Worm (Caenorhabditis elegans) whole organism, L1 larva: ENCODE data around the gene W10G11.19.
A peak's percentile ranks its signal among the peaks of the same experiment; 100 is the strongest.

ENCODE experiments used
- C04F5.9 ChIP-seq: sonication (generic microtip); optimal IDR thresholded peaks from 2 replicates; lab custom pipeline; 2016; ENCODE audit warnings: missing genetic modification characterization, missing compliant biosample characterization
- C16A3.4 ChIP-seq: fragments of 150-350 bp; optimal IDR thresholded peaks from 2 replicates; lab custom pipeline; 2014; ENCODE audit warnings: missing biosample characterization, missing genetic modification characterization
- aly-2 ChIP-seq: fragments of 150-350 bp; optimal IDR thresholded peaks from 2 replicates; lab custom pipeline; 2014; ENCODE audit warnings: missing biosample characterization, missing genetic modification characterization
- blmp-1 ChIP-seq: fragments of 150-350 bp; optimal IDR thresholded peaks from 2 replicates; lab custom pipeline; 2014; ENCODE audit warnings: missing biosample characterization, missing genetic modification characterization
- ceh-8 ChIP-seq: fragments of 200-800 bp; sonication (Bioruptor generic); optimal IDR thresholded peaks from 2 replicates; lab custom pipeline; 2018; ENCODE audit warnings: mild to moderate bottlenecking, missing genetic modification characterization, moderate library complexity, missing compliant biosample characterization
- ceh-88 ChIP-seq: fragments of 200-800 bp; sonication (Bioruptor generic); IDR thresholded peaks from 2 replicates; pipeline ENCODE4 v1.3.6; 2022; ENCODE audit warnings: missing genetic modification characterization, missing compliant biosample characterization
- ceh-90 ChIP-seq: sonication (generic microtip); optimal IDR thresholded peaks from 2 replicates; lab custom pipeline; 2016; ENCODE audit warnings: missing genetic modification characterization, missing compliant biosample characterization
- ces-1 ChIP-seq: fragments of 150-350 bp; optimal IDR thresholded peaks from 2 replicates; lab custom pipeline; 2014; ENCODE audit warnings: missing biosample characterization, missing genetic modification reagents, missing genetic modification characterization
- dpl-1 ChIP-seq, 3 experiments: fragments of 150-350 bp in 2 of 3; sonication (generic microtip) in 1 of 3; optimal IDR thresholded peaks; 2 replicates each; lab custom pipeline; 2014 to 2017; ENCODE audit warnings: missing biosample characterization in 3 of 3, missing genetic modification characterization in 3 of 3, missing genetic modification reagents in 3 of 3
- dsc-1 ChIP-seq: sonication (generic microtip); optimal IDR thresholded peaks from 2 replicates; lab custom pipeline; 2016; ENCODE audit warnings: mild to moderate bottlenecking, missing genetic modification characterization, missing compliant biosample characterization
- egl-13 ChIP-seq: sonication (generic microtip); optimal IDR thresholded peaks from 2 replicates; lab custom pipeline; 2016; ENCODE audit warnings: missing genotype, missing genetic modification reagents, missing genetic modification characterization, missing compliant biosample characterization
- egl-27 ChIP-seq, 2 experiments: fragments of 150-350 bp in 1 of 2; sonication (generic microtip); optimal IDR thresholded peaks; 3 replicates each; lab custom pipeline; 2017 to 2018; ENCODE audit warnings: missing biosample characterization in 2 of 2, missing genetic modification characterization in 2 of 2, missing genetic modification reagents in 2 of 2
- elt-3 ChIP-seq, 6 experiments: fragments of 150-350 bp in 1 of 6; sonication (generic microtip); optimal IDR thresholded peaks; 2 replicates each; lab custom pipeline; 2017 to 2018; ENCODE audit warnings: missing biosample characterization in 6 of 6, missing genetic modification characterization in 6 of 6, inconsistent platforms in 1 of 6
- fkh-8 ChIP-seq: sonication (generic microtip); optimal IDR thresholded peaks from 2 replicates; lab custom pipeline; 2016; ENCODE audit warnings: mild to moderate bottlenecking, missing genetic modification characterization, missing compliant biosample characterization
- fos-1 ChIP-seq: fragments of 150-350 bp; optimal IDR thresholded peaks from 2 replicates; lab custom pipeline; 2014; ENCODE audit warnings: missing biosample characterization, missing genetic modification characterization
- grh-1 ChIP-seq: fragments of 200-800 bp; sonication (Bioruptor generic); IDR thresholded peaks from 2 replicates; pipeline ENCODE4 v1.3.6; 2022; ENCODE audit warnings: missing genetic modification reagents, missing genetic modification characterization, missing compliant biosample characterization
- hpl-2 ChIP-seq: fragments of 150-350 bp; optimal IDR thresholded peaks from 2 replicates; lab custom pipeline; 2014; ENCODE audit warnings: missing biosample characterization, missing genetic modification reagents, missing genetic modification characterization
- jun-1 ChIP-seq: fragments of 150-350 bp; optimal IDR thresholded peaks from 2 replicates; lab custom pipeline; 2014; ENCODE audit warnings: missing biosample characterization, missing genetic modification reagents, missing genetic modification characterization
- lin-13 ChIP-seq: fragments of 150-350 bp; optimal IDR thresholded peaks from 2 replicates; lab custom pipeline; 2014; ENCODE audit warnings: missing biosample characterization, missing genetic modification reagents, missing genetic modification characterization
- lin-14 ChIP-seq: fragments of 200-800 bp; sonication (Bioruptor generic); optimal IDR thresholded peaks from 2 replicates; lab custom pipeline; 2018; ENCODE audit warnings: mild to moderate bottlenecking, missing genetic modification characterization, moderate library complexity, missing compliant biosample characterization
- lin-15B ChIP-seq: fragments of 150-350 bp; sonication (generic microtip); optimal IDR thresholded peaks from 3 replicates; lab custom pipeline; 2014; ENCODE audit warnings: missing biosample characterization, missing genetic modification characterization
- lin-35 ChIP-seq, 2 experiments: fragments of 150-350 bp; optimal IDR thresholded peaks; 2 replicates each; lab custom pipeline; 2014; ENCODE audit warnings: missing biosample characterization in 2 of 2, missing genetic modification characterization in 2 of 2, missing genetic modification reagents in 2 of 2
- lin-39 ChIP-seq: fragments of 150-350 bp; optimal IDR thresholded peaks from 2 replicates; lab custom pipeline; 2014; ENCODE audit warnings: missing biosample characterization, missing genetic modification reagents, missing genetic modification characterization
- lir-3 ChIP-seq: sonication (generic microtip); optimal IDR thresholded peaks from 2 replicates; lab custom pipeline; 2016; ENCODE audit warnings: mild to moderate bottlenecking, missing genetic modification characterization, moderate library complexity, missing compliant biosample characterization; ENCODE audit not compliant: poor library complexity
- mab-9 ChIP-seq: fragments of 200-800 bp; sonication (Bioruptor generic); IDR thresholded peaks from 2 replicates; pipeline ENCODE4 v1.3.6; 2022; ENCODE audit warnings: missing genetic modification reagents, missing genetic modification characterization, missing compliant biosample characterization
- mdl-1 ChIP-seq, 2 experiments: fragments of 150-350 bp; optimal IDR thresholded peaks; 2 replicates each; lab custom pipeline; 2014 to 2017; ENCODE audit warnings: missing biosample characterization in 2 of 2, missing genetic modification characterization in 2 of 2, inconsistent platforms in 1 of 2
- mef-2 ChIP-seq: fragments of 150-350 bp; optimal IDR thresholded peaks from 2 replicates; lab custom pipeline; 2014; ENCODE audit warnings: missing biosample characterization, missing genetic modification characterization
- mep-1 ChIP-seq: fragments of 150-350 bp; optimal IDR thresholded peaks from 2 replicates; lab custom pipeline; 2014; ENCODE audit warnings: missing biosample characterization, missing genetic modification characterization
- nhr-12 ChIP-seq: sonication (generic microtip); optimal IDR thresholded peaks from 2 replicates; lab custom pipeline; 2017; ENCODE audit warnings: missing biosample characterization, missing genetic modification characterization
- nhr-19 ChIP-seq: fragments of 200-800 bp; sonication (Bioruptor generic); conservative IDR thresholded peaks from 2 replicates; pipeline ENCODE4 v1.3.6; 2022; ENCODE audit warnings: missing genetic modification characterization, missing compliant biosample characterization
- nhr-237 ChIP-seq: fragments of 150-350 bp; optimal IDR thresholded peaks from 2 replicates; lab custom pipeline; 2014; ENCODE audit warnings: missing biosample characterization, missing genetic modification characterization
- nhr-76 ChIP-seq: sonication (generic microtip); optimal IDR thresholded peaks from 2 replicates; lab custom pipeline; 2017; ENCODE audit warnings: missing biosample characterization, missing genetic modification characterization
- nhr-90 ChIP-seq: sonication (generic microtip); optimal IDR thresholded peaks from 2 replicates; lab custom pipeline; 2016; ENCODE audit warnings: mild to moderate bottlenecking, missing genetic modification characterization, missing compliant biosample characterization; ENCODE audit not compliant: poor library complexity
- pqm-1 ChIP-seq: sonication (generic microtip); optimal IDR thresholded peaks from 3 replicates; lab custom pipeline; 2017; ENCODE audit warnings: missing biosample characterization, missing genetic modification characterization
- skn-1 ChIP-seq: fragments of 150-350 bp; optimal IDR thresholded peaks from 2 replicates; lab custom pipeline; 2014; ENCODE audit warnings: missing biosample characterization, missing genetic modification characterization
- snu-23 ChIP-seq: sonication (generic microtip); optimal IDR thresholded peaks from 2 replicates; lab custom pipeline; 2016; ENCODE audit warnings: missing genetic modification characterization, missing compliant biosample characterization
- swsn-7 ChIP-seq: sonication (generic microtip); optimal IDR thresholded peaks from 2 replicates; lab custom pipeline; 2016; ENCODE audit warnings: missing genetic modification characterization, missing compliant biosample characterization
- unc-62 ChIP-seq: fragments of 150-350 bp; optimal IDR thresholded peaks from 2 replicates; lab custom pipeline; 2014; ENCODE audit warnings: missing biosample characterization, missing genetic modification reagents, missing genetic modification characterization
- unc-86 ChIP-seq: sonication (generic microtip); optimal IDR thresholded peaks from 2 replicates; lab custom pipeline; 2016; ENCODE audit warnings: missing genetic modification characterization, missing compliant biosample characterization
- unc-98 ChIP-seq: fragments of 200-800 bp; sonication (Bioruptor generic); IDR thresholded peaks from 2 replicates; pipeline ENCODE4 v1.3.6; 2022; ENCODE audit warnings: missing genetic modification characterization, missing compliant biosample characterization
- xbp-1 ChIP-seq: sonication (generic microtip); optimal IDR thresholded peaks from 2 replicates; lab custom pipeline; 2016; ENCODE audit warnings: missing genetic modification characterization, missing compliant biosample characterization
- zag-1 ChIP-seq: fragments of 150-350 bp; optimal IDR thresholded peaks from 2 replicates; lab custom pipeline; 2014; ENCODE audit warnings: missing biosample characterization, missing genetic modification characterization
- zip-4 ChIP-seq: fragments of 200-800 bp; sonication (Bioruptor generic); optimal IDR thresholded peaks from 2 replicates; lab custom pipeline; 2018; ENCODE audit warnings: mild to moderate bottlenecking, missing genetic modification characterization, moderate library complexity, missing compliant biosample characterization
- ztf-11 ChIP-seq, 2 experiments: sonication (generic microtip); optimal IDR thresholded peaks; 2 replicates each; lab custom pipeline; 2016 to 2017; ENCODE audit warnings: missing genetic modification characterization in 2 of 2, missing biosample characterization in 1 of 2, missing compliant biosample characterization in 1 of 2
- ztf-4 ChIP-seq: fragments of 150-350 bp; optimal IDR thresholded peaks from 2 replicates; lab custom pipeline; 2014; ENCODE audit warnings: missing biosample characterization, missing genetic modification characterization

W10G11.19 gene

DNA sequence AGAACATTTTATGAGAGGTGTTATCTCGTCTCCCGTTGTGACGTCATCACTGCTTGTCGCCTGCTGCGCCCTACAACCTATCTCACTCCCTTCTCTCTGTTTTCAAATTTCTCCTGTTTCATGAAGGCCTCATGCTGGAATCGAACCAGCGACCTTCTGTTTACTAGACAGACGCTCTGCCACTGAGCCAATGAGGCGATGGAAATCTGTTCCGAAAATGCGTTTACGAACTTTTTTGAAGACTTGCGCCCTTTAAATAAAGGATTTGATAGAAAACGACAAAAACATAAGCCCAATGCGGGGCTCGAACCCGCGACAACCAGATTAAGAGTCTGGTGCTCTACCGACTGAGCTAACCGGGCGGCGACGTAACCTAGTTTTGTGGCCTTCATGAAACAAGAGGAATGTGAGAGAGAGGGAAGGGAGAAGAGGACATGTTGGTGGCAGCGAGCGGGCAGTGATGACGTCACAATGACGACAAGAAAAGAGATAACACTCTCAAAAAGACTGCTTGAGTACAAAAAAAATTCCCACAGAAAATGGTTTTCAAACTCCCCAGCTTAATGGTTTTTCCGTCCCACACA is 31.4 kb upstream of the W10G11.19 start, which contains the start of gene clec-126 (continued):
- TF ChIP-seq lir-3 (tag; lab: Kevin White, UChicago) (peak; percentile 39), grh-1 (GFP tag; lab: Robert Waterston, UW) (peak; percentile 7; the same call in 1 of the 2 replicates), snu-23 (GFP tag; lab: Kevin White, UChicago) (peak; percentile 87), jun-1 (tag; lab: Kevin White, UChicago) (no peak), mep-1 (peak; percentile 71), fkh-8 (tag; lab: Kevin White, UChicago) (peak; percentile 44), nhr-76 (tag; lab: Kevin White, UChicago) (no peak), xbp-1 (tag; lab: Kevin White, UChicago) (peak; percentile 74), ces-1 (GFP tag; lab: Kevin White, UChicago) (no peak), mef-2 (tag; lab: Kevin White, UChicago) (peak; percentile 15), fos-1 (tag; lab: Kevin White, UChicago) (peak; percentile 53), unc-86 (tag; lab: Kevin White, UChicago) (peak; percentile 48), lin-13 (peak; percentile 79), lin-14 (peak; percentile 76), dpl-1 (GFP tag; optimal IDR thresholded peaks at IDR 0.05; lab: Kevin White, UChicago) (peak in 2 of 3 experiments; percentile 46 to 49), ceh-88 (GFP tag; lab: Robert Waterston, UW) (0 out of 2 replicates have a peak, but pooled peaks have one; percentile 33), unc-62 (GFP tag; lab: Kevin White, UChicago) (no peak), elt-3 (tag; optimal IDR thresholded peaks at IDR 0.05; lab: Kevin White, UChicago) (peak in 2 of 6 experiments; percentile 2 to 40), dsc-1 (tag; lab: Kevin White, UChicago) (peak; percentile 62)
- TF ChIP-seq, all 84 proteins: peak for 44

DNA sequence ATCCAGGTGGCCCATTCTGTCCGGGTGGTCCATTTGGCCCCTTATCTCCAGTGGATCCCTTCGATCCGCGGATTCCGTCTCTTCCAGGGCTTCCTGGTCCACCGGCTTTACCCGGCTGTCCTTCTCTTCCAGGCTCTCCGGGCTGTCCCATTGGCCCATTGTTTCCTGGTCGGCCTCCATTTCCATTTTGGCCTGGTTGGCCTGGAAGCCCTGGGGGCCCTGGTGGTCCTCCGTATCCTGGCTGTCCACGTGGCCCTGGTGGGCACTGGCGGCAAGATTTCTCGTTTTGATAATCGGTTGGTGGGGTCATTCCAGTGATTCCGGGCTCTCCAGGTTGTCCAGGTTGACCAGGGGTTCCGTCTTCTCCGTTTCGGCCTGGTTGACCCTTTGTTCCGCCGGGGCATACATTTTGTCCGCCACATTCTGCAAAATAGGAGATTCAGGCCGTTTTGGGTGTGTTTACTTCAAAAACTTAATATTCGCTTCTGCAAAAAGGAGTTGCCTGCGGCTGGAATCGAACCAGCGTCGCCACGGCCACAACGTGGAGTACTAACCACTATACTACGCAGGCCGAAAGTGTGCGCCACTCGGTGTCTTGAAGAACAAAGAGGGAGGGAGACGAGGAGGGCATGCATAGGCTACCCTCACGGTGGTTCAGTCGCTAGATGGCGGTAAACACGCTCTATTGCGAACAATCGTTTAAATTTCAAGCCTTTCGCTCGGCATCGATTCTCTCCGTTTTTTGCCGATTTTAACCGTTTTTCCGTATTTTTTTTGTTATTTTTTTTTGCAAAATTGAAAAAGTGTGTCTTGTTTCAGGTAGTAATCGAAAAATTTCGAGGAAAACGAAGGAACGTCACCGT is 29.2 kb upstream of the W10G11.19 start, which contains the start of gene W09G10.9:
TSS of gene W09G10.9 (plus strand) at position 813 of the 863 bp plus-strand sequence.
- TF ChIP-seq zip-4 (GFP tag; lab: Kevin White, UChicago) (peak; percentile 27), egl-13 (tag; lab: Kevin White, UChicago) (peak; percentile 54), elt-3 (tag; optimal IDR thresholded peaks at IDR 0.05; lab: Kevin White, UChicago) (peak in 2 of 6 experiments; percentile 4 to 19), mep-1 (peak; percentile 23), mab-9 (GFP tag; lab: Robert Waterston, UW) (peak; percentile 75), fos-1 (tag; lab: Kevin White, UChicago) (no peak), lin-14 (peak; percentile 71), nhr-12 (tag; lab: Kevin White, UChicago) (no peak), ceh-88 (GFP tag; lab: Robert Waterston, UW) (peak; percentile 73), ztf-11 (tag; optimal IDR thresholded peaks at IDR 0.05; lab: Kevin White, UChicago) (peak in 1 of 2 experiments; percentile 56), mdl-1 (tag; optimal IDR thresholded peaks at IDR 0.05; lab: Kevin White, UChicago) (peak in 1 of 2 experiments; percentile 61), grh-1 (GFP tag; lab: Robert Waterston, UW) (peak; percentile 34; the same call in 1 of the 2 replicates), hpl-2 (no peak), lir-3 (tag; lab: Kevin White, UChicago) (peak; percentile 52), lin-39 (tag; lab: Kevin White, UChicago) (no peak), swsn-7 (tag; lab: Kevin White, UChicago) (peak; percentile 71), unc-86 (tag; lab: Kevin White, UChicago) (peak; percentile 55), pqm-1 (tag; lab: Kevin White, UChicago) (no peak), lin-15B (tag; lab: Kevin White, UChicago) (peak; percentile 13), aly-2 (tag; lab: Kevin White, UChicago) (no peak), ztf-4 (tag; lab: Kevin White, UChicago) (no peak), unc-98 (GFP tag; lab: Robert Waterston, UW) (no peak), ceh-90 (no peak), egl-27 (tag; optimal IDR thresholded peaks at IDR 0.05; lab: Kevin White, UChicago) (no peak), jun-1 (tag; lab: Kevin White, UChicago) (peak; percentile 30), nhr-19 (GFP tag; lab: Robert Waterston, UW) (peak; percentile 88), skn-1 (tag; lab: Kevin White, UChicago) (peak; percentile 41), C16A3.4 (tag; lab: Kevin White, UChicago) (peak; percentile 41), ceh-8 (no peak), lin-35 (GFP tag; optimal IDR thresholded peaks at IDR 0.05; lab: Kevin White, UChicago) (peak; percentile 22 to 69), zag-1 (tag; lab: Kevin White, UChicago) (no peak), lin-13 (peak; percentile 32), xbp-1 (tag; lab: Kevin White, UChicago) (peak; percentile 72), blmp-1 (tag; lab: Kevin White, UChicago) (no peak), C04F5.9 (no peak), nhr-237 (no peak), nhr-90 (tag; lab: Kevin White, UChicago) (peak; percentile 60)
